Fruit fly (Drosophila melanogaster) whole organism, pupa: Measurements from ENCODE around the gene Met75Ca.
A peak's percentile ranks its signal among the peaks of the same experiment; 100 is the strongest.

Source experiments
- CG12605 ChIP-seq: fragments of 200-800 bp; sonication (Bioruptor generic); IDR thresholded peaks from 2 replicates; pipeline ENCODE4 v1.3.6; 2022; ENCODE audit warnings: missing biosample characterization, missing genetic modification characterization
- CG13204 ChIP-seq: fragments of 200-800 bp; sonication (Bioruptor generic); optimal IDR thresholded peaks from 2 replicates; lab custom pipeline; 2018; ENCODE audit warnings: missing biosample characterization, mild to moderate bottlenecking, missing genetic modification characterization, moderate library complexity
- CG14655 ChIP-seq: fragments of 200-800 bp; sonication (Bioruptor generic); optimal IDR thresholded peaks from 3 replicates; lab custom pipeline; 2017; ENCODE audit warnings: mild to moderate bottlenecking, missing biosample characterization, missing genetic modification reagents, missing genetic modification characterization
- CG15710 ChIP-seq: fragments of 200-800 bp; sonication (Bioruptor generic); optimal IDR thresholded peaks from 2 replicates; lab custom pipeline; 2018; ENCODE audit warnings: missing biosample characterization, mild to moderate bottlenecking, missing genetic modification characterization, moderate library complexity
- CG17806 ChIP-seq: fragments of 200-800 bp; sonication (Bioruptor generic); optimal IDR thresholded peaks from 2 replicates; lab custom pipeline; 2018; ENCODE audit warnings: missing biosample characterization, mild to moderate bottlenecking, missing genetic modification characterization, moderate library complexity
- CG32121 ChIP-seq: fragments of 200-800 bp; sonication (Bioruptor generic); IDR thresholded peaks from 2 replicates; pipeline ENCODE4 v1.3.6; 2022; ENCODE audit warnings: missing biosample characterization, missing genetic modification characterization
- CG8159 ChIP-seq: fragments of 200-800 bp; sonication (Bioruptor generic); optimal IDR thresholded peaks from 3 replicates; lab custom pipeline; 2018; ENCODE audit warnings: missing biosample characterization, mild to moderate bottlenecking, missing genetic modification characterization, moderate library complexity
- CG8301 ChIP-seq: fragments of 200-800 bp; sonication (Bioruptor generic); optimal IDR thresholded peaks from 2 replicates; lab custom pipeline; 2018; ENCODE audit warnings: missing biosample characterization, mild to moderate bottlenecking, missing genetic modification characterization
- CG9948 ChIP-seq: fragments of 200-800 bp; sonication (Bioruptor generic); optimal IDR thresholded peaks from 2 replicates; lab custom pipeline; 2018; ENCODE audit warnings: missing biosample characterization, mild to moderate bottlenecking, missing genetic modification characterization, moderate library complexity
- D1 ChIP-seq: fragments of 200-800 bp; sonication (Bioruptor generic); optimal IDR thresholded peaks from 2 replicates; lab custom pipeline; 2018; ENCODE audit warnings: missing biosample characterization, mild to moderate bottlenecking, missing genetic modification characterization, moderate library complexity
- EcR ChIP-seq: fragments of 200-800 bp; sonication (Bioruptor generic); optimal IDR thresholded peaks from 3 replicates; lab custom pipeline; 2019; ENCODE audit warnings: missing biosample characterization, missing genetic modification characterization, mild to moderate bottlenecking, moderate library complexity, missing genetic modification reagents
- Ets98B ChIP-seq: fragments of 200-800 bp; sonication (Bioruptor generic); IDR thresholded peaks from 2 replicates; pipeline ENCODE4 v1.3.6; 2022; ENCODE audit warnings: missing biosample characterization, missing genetic modification characterization
- Pif1A ChIP-seq: fragments of 200-800 bp; sonication (Bioruptor generic); optimal IDR thresholded peaks from 3 replicates; lab custom pipeline; 2016; ENCODE audit warnings: missing biosample characterization, missing genetic modification characterization
- Pif1B ChIP-seq: fragments of 200-800 bp; sonication (Bioruptor generic); optimal IDR thresholded peaks from 3 replicates; lab custom pipeline; 2016; ENCODE audit warnings: missing biosample characterization, missing genetic modification characterization
- Snoo ChIP-seq: fragments of 200-800 bp; sonication (Bioruptor generic); optimal IDR thresholded peaks from 3 replicates; lab custom pipeline; 2017; ENCODE audit warnings: missing biosample characterization, mild to moderate bottlenecking, missing genetic modification characterization, inconsistent platforms
- fd96Ca ChIP-seq: fragments of 200-800 bp; sonication (Bioruptor generic); IDR thresholded peaks from 3 replicates; pipeline ENCODE4 v1.3.6; 2022; ENCODE audit warnings: missing biosample characterization, missing genetic modification characterization
- gl ChIP-seq: fragments of 200-800 bp; sonication (Bioruptor generic); optimal IDR thresholded peaks from 2 replicates; lab custom pipeline; 2018; ENCODE audit warnings: missing biosample characterization, mild to moderate bottlenecking, missing genetic modification characterization
- rn ChIP-seq: fragments of 200-800 bp; sonication (Bioruptor generic); IDR thresholded peaks from 2 replicates; pipeline ENCODE4 v1.3.6; 2022; ENCODE audit warnings: missing biosample characterization, missing genetic modification characterization

Gene Met75Ca

DNA sequence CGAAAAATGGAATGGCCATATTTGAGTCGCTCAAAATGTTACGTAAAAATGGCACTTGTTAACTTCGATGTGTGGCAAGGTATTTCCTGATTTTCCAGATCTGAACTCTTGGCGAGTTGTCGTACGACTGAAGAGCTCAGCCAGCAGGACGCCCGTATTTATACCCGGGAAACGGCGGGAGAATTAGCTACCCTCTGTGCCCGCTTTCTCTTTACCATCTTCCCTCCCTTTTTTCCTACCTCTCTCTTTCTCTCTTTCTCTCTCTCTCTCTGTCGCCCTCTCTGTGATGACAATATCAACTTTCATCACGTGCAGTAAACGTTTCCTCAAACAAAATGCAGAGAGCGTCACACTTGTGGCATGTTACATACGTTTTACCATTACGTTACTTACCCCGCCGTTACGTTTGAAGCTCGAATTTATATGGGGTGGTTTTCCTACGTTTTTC lies 32.4 kb downstream of the Met75Ca start, which contains the start of gene skl:
Gene skl (minus strand): TSS at position 134 of the 448 bp plus-strand sequence.
- TF ChIP-seq Ets98B (GFP tag; lab: Robert Waterston, UW) (no peak), D1 (no peak), CG8159 (tag; lab: Kevin White, UChicago) (no peak), EcR (GFP tag; lab: Kevin White, UChicago) (no peak), CG12605 (GFP tag; lab: Robert Waterston, UW) (peak; percentile 54; the same call in 1 of the 2 replicates), CG13204 (GFP tag; lab: Kevin White, UChicago) (no peak), CG17806 (tag; lab: Kevin White, UChicago) (no peak)

DNA sequence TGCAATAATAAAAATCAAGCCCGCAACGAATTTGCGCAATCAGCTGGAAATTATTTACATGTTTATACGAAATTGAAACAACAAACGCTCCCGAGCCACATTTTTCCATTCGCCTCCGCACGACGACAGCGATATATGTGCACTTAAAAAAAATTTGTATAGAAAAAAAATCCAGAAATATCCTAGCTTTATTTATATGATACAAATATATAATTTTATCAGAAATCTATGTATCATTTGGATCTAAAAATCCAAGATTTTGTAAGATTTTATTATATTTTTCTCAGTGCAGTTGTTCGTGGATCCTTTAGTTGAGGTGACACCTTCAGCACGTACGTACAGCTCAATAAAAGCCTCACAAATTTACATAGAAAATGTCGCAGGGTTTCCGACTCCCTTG lies 41.6 kb downstream of the Met75Ca start:
- TF ChIP-seq CG9948 (tag; lab: Kevin White, UChicago) = no peak
- no peak for TF ChIP-seq gl (tag; lab: Kevin White, UChicago)
- TF ChIP-seq CG8159 (tag; lab: Kevin White, UChicago) = peak; percentile 8
- TF ChIP-seq, all 21 proteins: peak for 1

DNA sequence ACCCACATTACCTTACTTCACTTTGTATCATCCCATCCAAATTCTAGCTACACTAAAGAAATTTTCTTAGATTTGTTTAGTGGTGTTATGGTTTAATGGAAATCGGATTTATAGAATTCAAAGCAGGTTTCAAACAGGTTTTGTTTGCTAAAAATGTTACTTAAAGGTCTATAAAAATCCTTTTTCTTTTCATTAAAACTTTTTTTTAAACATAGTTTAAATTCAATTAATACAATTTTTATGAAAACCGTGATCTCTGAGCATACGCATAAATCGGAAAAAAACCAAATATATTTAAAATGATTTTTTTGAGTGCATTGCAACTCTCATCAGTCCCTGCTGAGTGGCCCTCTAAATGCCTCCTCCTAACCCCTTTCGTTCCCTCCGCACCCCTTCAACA lies 46.9 kb downstream of the Met75Ca start:
- TF ChIP-seq Pif1B (GFP tag; lab: Kevin White, UChicago) = no peak
- TF ChIP-seq D1 = no peak
- no peak for TF ChIP-seq Pif1A (GFP tag; lab: Kevin White, UChicago)
- TF ChIP-seq CG15710 (tag; lab: Kevin White, UChicago) = peak; percentile 23
- peak; percentile 1 for TF ChIP-seq CG8159 (tag; lab: Kevin White, UChicago)
- TF ChIP-seq Snoo (tag; lab: Kevin White, UChicago) = no peak
- peak; percentile 8 for TF ChIP-seq CG14655 (GFP tag; lab: Kevin White, UChicago)
- no peak for TF ChIP-seq CG32121 (GFP tag; lab: Robert Waterston, UW)
- no peak for TF ChIP-seq CG8301 (tag; lab: Kevin White, UChicago)
- no peak for TF ChIP-seq rn (GFP tag; lab: Robert Waterston, UW)
- no peak for TF ChIP-seq CG13204 (GFP tag; lab: Kevin White, UChicago)
- TF ChIP-seq EcR (GFP tag; lab: Kevin White, UChicago) = no peak
- peak; percentile 16 for TF ChIP-seq CG17806 (tag; lab: Kevin White, UChicago)

DNA sequence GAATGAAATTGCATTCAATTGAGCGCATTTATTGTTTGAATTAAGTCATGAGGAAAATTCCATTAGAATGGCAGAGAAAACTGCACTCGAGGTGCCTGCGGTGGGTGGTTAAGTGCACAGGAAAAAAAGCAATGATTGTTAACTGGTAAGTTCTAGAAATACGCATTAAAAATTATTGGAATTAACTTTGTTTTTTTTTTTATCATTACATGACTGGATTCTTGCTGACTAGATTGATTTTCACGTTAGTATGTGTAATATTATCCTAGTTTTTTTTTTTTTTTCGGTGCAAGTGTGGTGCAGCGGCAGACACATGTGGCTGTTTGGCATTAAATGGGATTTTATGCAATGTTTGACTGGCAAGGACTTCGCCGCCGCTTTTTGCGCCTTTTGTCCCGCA lies 49.2 kb downstream of the Met75Ca start:
- TF ChIP-seq fd96Ca (GFP tag; lab: Robert Waterston, UW) (no peak), CG9948 (tag; lab: Kevin White, UChicago) (no peak), rn (GFP tag; lab: Robert Waterston, UW) (no peak), CG8159 (tag; lab: Kevin White, UChicago) (peak; percentile 7), CG12605 (GFP tag; lab: Robert Waterston, UW) (no peak)
- TF ChIP-seq, all 21 proteins: peak for 1
